Worm (Caenorhabditis elegans): ENCODE data around the gene snap-29.

DNA sequence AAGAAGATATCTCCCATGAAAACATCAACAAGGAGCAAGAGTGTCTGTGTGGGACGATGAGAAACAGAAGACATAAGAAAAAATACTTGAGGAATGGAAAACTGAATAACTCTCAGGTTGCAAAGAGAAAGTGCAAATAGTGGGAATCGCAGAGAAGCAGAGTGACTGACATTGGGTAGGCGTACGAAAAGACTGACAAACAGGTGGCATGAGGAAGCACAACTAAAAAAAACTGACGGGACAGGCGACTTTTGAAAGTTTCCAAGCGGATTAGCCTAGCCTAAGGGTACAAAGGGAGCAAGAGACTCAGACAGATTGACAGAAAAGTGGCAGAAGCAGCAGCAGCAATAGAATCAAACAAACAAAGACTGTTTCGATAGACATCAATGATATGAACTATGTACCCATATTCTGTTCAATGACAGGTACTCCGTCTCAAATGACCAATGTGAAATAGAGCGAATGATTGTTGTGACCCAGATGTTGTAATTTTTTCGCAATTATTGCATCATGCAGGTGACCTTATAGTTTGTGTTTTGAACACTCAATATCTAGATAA is 41.6 kb upstream of the snap-29 start:
- TF ChIP-seq daf-19 (GFP tag; conservative IDR thresholded peaks at IDR 0.05) (no peak), pqm-1 (tag; optimal IDR thresholded peaks at IDR 0.05) (no peak), nhr-237 (tag; optimal IDR thresholded peaks at IDR 0.05) (no peak), F26F4.8 (GFP tag; conservative IDR thresholded peaks at IDR 0.05) (no peak), lsy-2 (tag; optimal IDR thresholded peaks at IDR 0.05) (no peak), nhr-6 (tag; optimal IDR thresholded peaks at IDR 0.05) (no peak), ceh-20 (GFP tag; IDR thresholded peaks at IDR 0.05) (no peak), zag-1 (tag; optimal IDR thresholded peaks at IDR 0.05) (no peak), lin-15B (tag; optimal IDR thresholded peaks at IDR 0.05) (no peak)
